Worm (Caenorhabditis elegans): ENCODE results near the gene col-85.

The col-85 gene

DNA sequence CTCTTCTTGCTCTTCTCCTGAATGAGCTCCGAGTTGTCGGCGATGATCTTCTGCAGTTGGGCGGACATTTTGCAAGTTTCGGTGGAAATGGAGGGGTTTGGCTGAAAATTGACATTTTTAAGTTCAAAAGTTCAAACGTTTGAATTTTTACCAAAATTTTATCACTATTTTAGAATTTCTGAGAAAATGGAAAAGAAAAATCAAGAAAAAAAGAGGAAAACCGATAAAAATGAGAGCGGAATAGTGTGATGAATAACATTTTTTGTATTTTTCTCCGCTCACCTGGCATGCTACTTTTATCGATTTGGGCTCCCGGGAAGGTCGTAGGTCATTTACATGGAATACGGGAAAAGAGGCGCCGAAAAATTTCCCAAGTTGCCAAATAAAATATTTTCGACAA lies 9.8 kb downstream of the col-85 start, which contains the start of gene F15A4.10:
TSS of gene F15A4.10 (minus strand) at position 101 of the 400 bp plus-strand sequence.
- no peak for TF ChIP-seq fkh-2 (tag; optimal IDR thresholded peaks at IDR 0.05)

DNA sequence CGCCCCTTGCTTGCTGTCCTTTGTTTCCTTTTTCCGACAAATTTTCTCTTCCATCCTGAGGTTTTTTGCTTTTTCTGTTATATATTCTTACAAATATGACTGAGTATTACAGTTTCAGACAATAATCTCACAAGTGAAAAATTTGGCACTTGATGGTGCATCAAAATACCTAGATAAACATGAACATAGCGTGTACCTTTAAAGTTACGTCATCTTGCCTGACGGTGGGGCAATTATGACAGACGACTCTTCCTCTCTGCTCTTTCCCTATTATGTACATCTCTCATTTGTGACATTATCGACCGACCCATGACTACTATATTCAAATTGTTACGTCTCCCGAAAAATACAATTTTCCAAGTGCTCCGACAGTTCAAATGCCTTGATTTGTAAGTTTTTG lies 12.3 kb downstream of the col-85 start, which contains the start of gene fbxb-102:
TSS of gene fbxb-102 (plus strand) at position 301 of the 400 bp plus-strand sequence.
- no peak for TF ChIP-seq elt-1 (tag; optimal IDR thresholded peaks at IDR 0.05)

DNA sequence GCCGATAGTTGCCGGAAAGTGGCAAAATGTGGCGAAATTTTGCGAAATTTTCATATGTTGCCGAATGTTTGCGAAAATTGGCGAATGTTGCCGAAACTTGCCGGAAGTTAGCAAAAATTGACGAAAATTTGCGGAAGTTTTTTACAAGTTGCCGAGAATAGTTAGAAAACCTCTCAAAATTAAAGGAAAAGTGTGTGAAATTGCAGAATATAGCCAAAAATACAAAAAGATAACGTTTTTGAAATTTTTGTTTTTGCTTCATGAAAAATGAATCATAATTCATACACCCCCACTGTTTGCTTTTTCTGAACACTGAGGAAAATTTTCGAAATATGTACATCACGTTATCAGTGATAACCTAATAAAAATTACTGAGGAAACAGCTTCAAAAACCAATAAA lies 13.2 kb downstream of the col-85 start:
- TF ChIP-seq ztf-4 (tag; optimal IDR thresholded peaks at IDR 0.05) (no peak), pha-4 (tag; optimal IDR thresholded peaks at IDR 0.05) (no peak), fkh-10 (GFP tag; optimal IDR thresholded peaks at IDR 0.05) (no peak), R02D3.7 (tag; optimal IDR thresholded peaks at IDR 0.05) (no peak), mdl-1 (tag; optimal IDR thresholded peaks at IDR 0.05) (no peak), zag-1 (tag; optimal IDR thresholded peaks at IDR 0.05) (no peak), nhr-43 (tag; optimal IDR thresholded peaks at IDR 0.05; ENCODE audit: poor library complexity, severe bottlenecking) (no peak), egl-5 (tag; optimal IDR thresholded peaks at IDR 0.05) (no peak), ceh-28 (tag; optimal IDR thresholded peaks at IDR 0.05) (no peak), daf-12 (tag; optimal IDR thresholded peaks at IDR 0.05) (no peak), elt-2 (tag; optimal IDR thresholded peaks at IDR 0.05) (no peak), fos-1 (tag; optimal IDR thresholded peaks at IDR 0.05) (no peak), nhr-11 (tag; optimal IDR thresholded peaks at IDR 0.05) (no peak), lin-15B (tag; optimal IDR thresholded peaks at IDR 0.05) (no peak), lsy-12 (tag; optimal IDR thresholded peaks at IDR 0.05) (no peak)

DNA sequence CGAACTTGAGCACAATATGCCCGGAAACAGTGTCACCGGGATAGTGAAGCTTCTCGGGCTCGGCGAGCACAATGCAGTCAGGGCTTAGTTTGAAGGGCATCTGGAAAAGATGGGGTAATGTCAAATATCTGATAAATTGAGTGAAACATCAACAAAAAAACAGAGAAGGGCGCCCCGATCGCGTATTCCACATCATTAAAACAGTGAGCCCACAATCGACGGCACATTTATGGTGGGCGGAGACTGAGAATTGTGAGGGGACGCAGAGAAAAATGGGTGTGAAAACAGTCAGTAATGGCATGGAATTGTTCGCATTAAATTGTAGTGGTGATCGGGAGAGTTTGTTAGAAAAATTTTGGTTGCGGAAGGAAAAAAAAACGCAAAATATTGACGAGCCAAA lies 14.1 kb downstream of the col-85 start, which contains the start of gene arrd-9:
TSS of gene arrd-9 (minus strand) at position 101 of the 400 bp plus-strand sequence.
- TF ChIP-seq nhr-28 (tag; optimal IDR thresholded peaks at IDR 0.05), result no peak
- TF ChIP-seq nhr-77 (tag; optimal IDR thresholded peaks at IDR 0.05), result no peak
- no peak for TF ChIP-seq ztf-4 (tag; optimal IDR thresholded peaks at IDR 0.05)
- no peak for TF ChIP-seq R02D3.7 (tag; optimal IDR thresholded peaks at IDR 0.05)
- no peak for TF ChIP-seq fos-1 (tag; optimal IDR thresholded peaks at IDR 0.05)
- TF ChIP-seq ama-1 (optimal IDR thresholded peaks at IDR 0.05), result no peak
- no peak for TF ChIP-seq ZK546.5 (tag; optimal IDR thresholded peaks at IDR 0.05)
- TF ChIP-seq sea-2 (GFP tag; optimal IDR thresholded peaks at IDR 0.05), result no peak
- TF ChIP-seq nhr-23 (tag; optimal IDR thresholded peaks at IDR 0.05), result no peak
- TF ChIP-seq ceh-16 (tag; optimal IDR thresholded peaks at IDR 0.05), result no peak

DNA sequence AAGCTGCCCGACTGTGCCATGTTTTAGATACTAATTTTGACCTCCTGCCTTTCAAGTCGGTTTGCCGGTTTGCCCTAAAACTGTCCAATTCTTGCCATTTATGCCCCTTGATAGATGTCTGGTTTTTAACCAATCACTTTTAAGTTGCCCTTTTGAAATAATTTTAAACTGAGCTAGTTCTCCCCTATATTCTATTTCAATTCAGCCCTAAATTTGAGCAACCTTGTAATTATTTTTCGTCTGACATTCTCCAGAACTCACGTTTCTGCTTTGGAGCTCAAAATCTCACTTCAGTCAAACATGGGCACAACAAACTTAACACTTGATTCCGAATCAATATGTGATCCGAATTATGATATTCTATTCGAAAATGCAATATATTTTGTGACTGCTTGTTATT lies 21.5 kb downstream of the col-85 start, which contains the start of gene srg-17:
TSS of gene srg-17 (plus strand) at position 301 of the 400 bp plus-strand sequence.
- TF ChIP-seq ceh-9 (tag; optimal IDR thresholded peaks at IDR 0.05) (no peak), tbx-2 (tag; optimal IDR thresholded peaks at IDR 0.05) (no peak), eor-1 (tag; optimal IDR thresholded peaks at IDR 0.05) (no peak), jun-1 (tag; optimal IDR thresholded peaks at IDR 0.05) (no peak), elt-3 (tag; optimal IDR thresholded peaks at IDR 0.05) (no peak)

DNA sequence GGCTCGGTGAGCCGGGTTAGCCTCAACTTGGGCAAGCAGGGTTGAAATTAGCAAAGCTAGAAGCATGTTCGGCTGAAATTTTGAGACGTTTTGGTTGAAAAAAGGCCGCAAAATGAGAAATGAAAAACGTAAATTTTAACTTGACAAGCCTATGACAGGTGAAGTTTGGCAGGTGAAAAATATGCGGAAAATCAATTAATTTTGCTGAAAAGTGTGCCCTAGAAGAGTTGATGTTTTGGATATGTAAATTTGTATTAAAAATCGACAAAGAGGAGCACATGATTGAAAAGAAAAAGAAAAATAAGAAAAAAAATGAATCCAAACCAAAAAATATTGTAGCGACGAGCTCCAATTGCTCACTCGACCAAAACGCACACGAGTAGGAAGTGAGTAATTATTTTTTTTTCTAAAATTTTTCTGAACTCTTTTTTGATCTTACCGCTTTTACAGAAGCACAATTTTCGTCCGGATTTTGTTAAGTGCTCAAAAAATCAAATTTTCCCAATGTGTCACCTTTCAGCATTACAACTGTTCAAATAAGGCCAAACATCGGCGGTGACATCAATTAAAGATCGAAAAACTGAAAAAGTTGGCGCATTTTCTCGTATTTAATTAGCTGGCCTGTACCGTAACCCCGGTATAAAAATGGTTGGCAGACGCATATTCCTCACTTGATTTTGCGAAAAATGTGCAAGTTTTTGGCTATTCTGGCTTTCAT lies 23.6 kb downstream of the col-85 start, which contains the start of the genes F15A4.5 and phat-8:
TSS of gene F15A4.5 (minus strand) at position 101 of the 718 bp plus-strand sequence.
TSS of gene phat-8 (plus strand) at position 668 of the 718 bp plus-strand sequence.
- TF ChIP-seq nhr-12 (tag; optimal IDR thresholded peaks at IDR 0.05) (no peak), ceh-82 (tag; optimal IDR thresholded peaks at IDR 0.05) (no peak), mdl-1 (tag; optimal IDR thresholded peaks at IDR 0.05) (no peak)

DNA sequence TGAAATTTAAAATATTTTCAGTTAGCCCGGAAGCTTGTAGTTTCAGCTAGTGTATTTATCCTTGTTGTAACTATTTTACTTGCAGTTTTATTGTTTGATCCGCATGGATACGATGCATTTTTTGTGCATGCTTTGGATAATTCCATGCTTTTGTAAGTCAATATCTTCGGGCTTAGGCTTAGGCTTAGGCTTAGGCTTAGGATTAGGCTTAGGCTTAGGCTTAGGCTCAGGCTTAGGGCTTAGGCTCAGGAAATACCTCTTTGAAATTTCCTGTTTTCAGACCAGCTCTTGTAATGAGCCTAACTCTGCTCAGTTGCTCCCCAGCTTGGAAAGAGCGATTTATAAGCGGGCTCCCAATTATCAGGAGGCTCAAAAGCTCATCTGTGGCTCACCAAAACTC lies 27.8 kb downstream of the col-85 start, which contains the start of gene srg-16:
TSS of gene srg-16 (plus strand) at position 87 of the 400 bp plus-strand sequence.
- no peak for TF ChIP-seq nhr-43 (tag; optimal IDR thresholded peaks at IDR 0.05; ENCODE audit: poor library complexity, severe bottlenecking)
- no peak for TF ChIP-seq nhr-12 (tag; optimal IDR thresholded peaks at IDR 0.05)
- no peak for TF ChIP-seq unc-62 (GFP tag; optimal IDR thresholded peaks at IDR 0.05)
- no peak for TF ChIP-seq elt-2 (tag; optimal IDR thresholded peaks at IDR 0.05)
- TF ChIP-seq egl-27 (tag; optimal IDR thresholded peaks at IDR 0.05), result no peak
- no peak for TF ChIP-seq lsy-12 (tag; optimal IDR thresholded peaks at IDR 0.05)
- no peak for TF ChIP-seq ceh-28 (tag; optimal IDR thresholded peaks at IDR 0.05)
- TF ChIP-seq nhr-76 (tag; optimal IDR thresholded peaks at IDR 0.05), result no peak
- no peak for TF ChIP-seq skn-1 (tag; optimal IDR thresholded peaks at IDR 0.05)
- TF ChIP-seq ztf-11 (tag; optimal IDR thresholded peaks at IDR 0.05), result no peak
- TF ChIP-seq elt-1 (tag; optimal IDR thresholded peaks at IDR 0.05), result no peak
- TF ChIP-seq mdl-1 (tag; optimal IDR thresholded peaks at IDR 0.05), result no peak
- TF ChIP-seq pqm-1 (tag; optimal IDR thresholded peaks at IDR 0.05), result no peak
- no peak for TF ChIP-seq lin-15B (tag; optimal IDR thresholded peaks at IDR 0.05)
- no peak for TF ChIP-seq ceh-82 (tag; optimal IDR thresholded peaks at IDR 0.05)

All from whole organism, L3 larva.